Worm (Caenorhabditis elegans): ENCODE data around the gene R12C12.5.

The R12C12.5 gene

ce11 chrII:6067066-6067465 is 22.1 kb upstream of the R12C12.5 start, which contains the start of gene H12I13.1:
TSS of gene H12I13.1 (minus strand) at chrII:6067166.
- TF ChIP-seq ces-1 (GFP tag; optimal IDR thresholded peaks at IDR 0.05), result no peak
- TF ChIP-seq Y48G9A.11 (GFP tag; IDR thresholded peaks at IDR 0.05), result no peak
- TF ChIP-seq nhr-77 (tag; optimal IDR thresholded peaks at IDR 0.05), result no peak
- no peak for TF ChIP-seq Y5F2A.4 (GFP tag; optimal IDR thresholded peaks at IDR 0.05)
- no peak for TF ChIP-seq ZK337.2 (GFP tag; IDR thresholded peaks at IDR 0.05)
- TF ChIP-seq ceh-20 (GFP tag; IDR thresholded peaks at IDR 0.05), result no peak
- TF ChIP-seq unc-62 (GFP tag; optimal IDR thresholded peaks at IDR 0.05 in 1 of 2), result no peak
- no peak for TF ChIP-seq unc-62 (tag; optimal IDR thresholded peaks at IDR 0.05)
- no peak for TF ChIP-seq nhr-111 (GFP tag; optimal IDR thresholded peaks at IDR 0.05)
- no peak for TF ChIP-seq aha-1 (tag)
- no peak for TF ChIP-seq D1046.2 (GFP tag; IDR thresholded peaks at IDR 0.05)
- no peak for TF ChIP-seq ceh-32 (tag; optimal IDR thresholded peaks at IDR 0.05; ENCODE audit: poor library complexity)
- TF ChIP-seq F37D6.2 (tag; optimal IDR thresholded peaks at IDR 0.05), result no peak
- no peak for TF ChIP-seq daf-16 (GFP tag; optimal IDR thresholded peaks at IDR 0.05)
- TF ChIP-seq daf-16 (tag; optimal IDR thresholded peaks at IDR 0.05), result no peak
- no peak for TF ChIP-seq lin-15B (tag; optimal IDR thresholded peaks at IDR 0.05)

ce11 chrII:6061495-6061894 is 16.5 kb upstream of the R12C12.5 start:
- TF ChIP-seq lir-3 (tag; optimal IDR thresholded peaks at IDR 0.05) (no peak), lin-29 (GFP tag; IDR thresholded peaks at IDR 0.05) (no peak), nhr-6 (tag; optimal IDR thresholded peaks at IDR 0.05) (peak; percentile 51), aly-2 (tag; optimal IDR thresholded peaks at IDR 0.05) (no peak), jun-1 (tag; optimal IDR thresholded peaks at IDR 0.05) (no peak), Y5F2A.4 (GFP tag; optimal IDR thresholded peaks at IDR 0.05) (no peak), zag-1 (tag; optimal IDR thresholded peaks at IDR 0.05) (no peak), arid-1 (GFP tag; conservative IDR thresholded peaks at IDR 0.05) (no peak), spr-1 (tag; optimal IDR thresholded peaks at IDR 0.05) (no peak), egl-27 (tag; optimal IDR thresholded peaks at IDR 0.05) (no peak), tra-1 (GFP tag; IDR thresholded peaks at IDR 0.05) (peak; percentile 66; the same call in 1 of the 2 replicates), daf-16 (GFP tag; optimal IDR thresholded peaks at IDR 0.05) (no peak), daf-16 (tag; optimal IDR thresholded peaks at IDR 0.05) (no peak), lim-7 (GFP tag; IDR thresholded peaks at IDR 0.05) (no peak), ztf-7 (tag; optimal IDR thresholded peaks at IDR 0.05) (no peak), mes-2 (tag; optimal IDR thresholded peaks at IDR 0.05; ENCODE audit: poor library complexity, severe bottlenecking) (peak; percentile 99), snpc-1.2 (GFP tag; IDR thresholded peaks at IDR 0.05) (no peak), lin-39 (tag; optimal IDR thresholded peaks at IDR 0.05) (no peak), ctbp-1 (GFP tag; IDR thresholded peaks at IDR 0.05) (0 out of 2 replicates have a peak, but pooled peaks have one; percentile 51), rbr-2 (tag; optimal IDR thresholded peaks at IDR 0.05) (peak; percentile 52), madf-5 (GFP tag; IDR thresholded peaks at IDR 0.05) (no peak), mxl-2 (GFP tag; conservative IDR thresholded peaks at IDR 0.05) (no peak), spr-3 (GFP tag; optimal IDR thresholded peaks at IDR 0.05) (no peak), ama-1 (optimal IDR thresholded peaks at IDR 0.05) (no peak), php-3 (GFP tag; IDR thresholded peaks at IDR 0.05) (no peak), ZK337.2 (GFP tag; IDR thresholded peaks at IDR 0.05) (peak; percentile 92), fos-1 (tag; optimal IDR thresholded peaks at IDR 0.05) (no peak), fkh-10 (GFP tag; optimal IDR thresholded peaks at IDR 0.05) (no peak), nhr-10 (tag; optimal IDR thresholded peaks at IDR 0.05) (no peak), lin-38 (GFP tag; IDR thresholded peaks at IDR 0.05) (no peak), nhr-76 (tag; optimal IDR thresholded peaks at IDR 0.05) (no peak), daf-8 (GFP tag; IDR thresholded peaks at IDR 0.05) (no peak), ceh-62 (tag; optimal IDR thresholded peaks at IDR 0.05) (no peak), set-16 (GFP tag; IDR thresholded peaks at IDR 0.05) (no peak), ceh-28 (tag; optimal IDR thresholded peaks at IDR 0.05) (no peak), nhr-41 (GFP tag; IDR thresholded peaks at IDR 0.05) (no peak), zip-11 (GFP tag; IDR thresholded peaks at IDR 0.05) (no peak), sdz-12 (GFP tag; optimal IDR thresholded peaks at IDR 0.05) (no peak), nhr-48 (tag; optimal IDR thresholded peaks at IDR 0.05) (peak; percentile 48), nhr-42 (GFP tag; IDR thresholded peaks at IDR 0.05) (no peak), unc-62 (GFP tag; optimal IDR thresholded peaks at IDR 0.05 in 1 of 2) (peak in 1 of 2 experiments; percentile 86), unc-62 (tag; optimal IDR thresholded peaks at IDR 0.05) (no peak), ceh-32 (tag; optimal IDR thresholded peaks at IDR 0.05; ENCODE audit: poor library complexity) (no peak)

Data from whole organism, L4 larva.